Worm (Caenorhabditis elegans) whole organism, L3 larva: Measurements from ENCODE around the gene rab-37.

Experiments
- lsy-12 ChIP-seq: sonication (generic microtip); optimal IDR thresholded peaks from 2 replicates; lab custom pipeline; 2016; ENCODE audit warnings: mild to moderate bottlenecking, missing genetic modification characterization, missing compliant biosample characterization
- nhr-11 ChIP-seq: fragments of 150-350 bp; optimal IDR thresholded peaks from 2 replicates; lab custom pipeline; 2014; ENCODE audit warnings: missing biosample characterization, missing genetic modification characterization
- nhr-23 ChIP-seq: fragments of 150-350 bp; optimal IDR thresholded peaks from 2 replicates; lab custom pipeline; 2014; ENCODE audit warnings: missing biosample characterization, missing genetic modification reagents, missing genetic modification characterization
- pha-4 ChIP-seq: fragments of 150-350 bp; optimal IDR thresholded peaks from 2 replicates; lab custom pipeline; 2014; ENCODE audit warnings: missing biosample characterization, missing genetic modification reagents, missing genetic modification characterization

Gene rab-37

ce11 chrX:4186656-4187055 is 49.0 kb downstream of the rab-37 start, which contains the start of gene mrp-6:
Gene mrp-6 (minus strand): TSS chrX:4186756.
- TF ChIP-seq nhr-23 (no peak), pha-4 (tag; lab: Kevin White, UChicago) (no peak), lsy-12 (tag; lab: Kevin White, UChicago) (no peak), nhr-11 (no peak)
- TF ChIP-seq, all 47 proteins: peak for 0
